Worm (Caenorhabditis elegans) whole organism, L2 larva: ENCODE data around the gene dif-1.

ENCODE experiments used
- C34F6.9 ChIP-seq: fragments of 150-350 bp; optimal IDR thresholded peaks from 2 replicates; lab custom pipeline; 2014; ENCODE audit warnings: missing biosample characterization, missing genetic modification characterization
- Y55F3AM.14 ChIP-seq: fragments of 200-800 bp; sonication (Bioruptor generic); optimal IDR thresholded peaks from 2 replicates; lab custom pipeline; 2018; ENCODE audit warnings: mild to moderate bottlenecking, missing genetic modification characterization, missing compliant biosample characterization
- aly-2 ChIP-seq: fragments of 150-350 bp; optimal IDR thresholded peaks from 2 replicates; lab custom pipeline; 2014; ENCODE audit warnings: missing biosample characterization, missing genetic modification characterization
- ama-1 ChIP-seq: fragments of 150-350 bp; optimal IDR thresholded peaks from 2 replicates; lab custom pipeline; 2018; ENCODE audit warnings: inconsistent platforms
- blmp-1 ChIP-seq: sonication (generic microtip); optimal IDR thresholded peaks from 2 replicates; lab custom pipeline; 2017; ENCODE audit warnings: missing genetic modification characterization, mild to moderate bottlenecking, missing compliant biosample characterization, antibody characterized with exemption, moderate library complexity; ENCODE audit not compliant: insufficient read depth
- ceh-16 ChIP-seq: fragments of 150-350 bp; optimal IDR thresholded peaks from 2 replicates; lab custom pipeline; 2014; ENCODE audit warnings: missing biosample characterization, missing genetic modification characterization
- ceh-82 ChIP-seq: fragments of 150-350 bp; optimal IDR thresholded peaks from 2 replicates; lab custom pipeline; 2014; ENCODE audit warnings: missing biosample characterization, missing genetic modification characterization
- gmeb-1 ChIP-seq: fragments of 150-350 bp; optimal IDR thresholded peaks from 2 replicates; lab custom pipeline; 2014; ENCODE audit warnings: missing biosample characterization, missing genetic modification characterization
- lin-39 ChIP-seq: fragments of 150-350 bp; optimal IDR thresholded peaks from 2 replicates; lab custom pipeline; 2014; ENCODE audit warnings: missing biosample characterization, missing genetic modification reagents, missing genetic modification characterization
- lsy-2 ChIP-seq, 2 experiments: fragments of 150-350 bp in 1 of 2; sonication (generic microtip) in 1 of 2; optimal IDR thresholded peaks; 2 replicates each; lab custom pipeline; 2014 to 2017; ENCODE audit warnings: missing biosample characterization in 2 of 2, missing genetic modification characterization in 2 of 2
- mab-5 ChIP-seq: fragments of 150-350 bp; optimal IDR thresholded peaks from 2 replicates; lab custom pipeline; 2014; ENCODE audit warnings: missing biosample characterization, missing genetic modification characterization
- nhr-10 ChIP-seq: sonication (generic microtip); optimal IDR thresholded peaks from 2 replicates; lab custom pipeline; 2017; ENCODE audit warnings: missing biosample characterization, missing genetic modification characterization
- nhr-12 ChIP-seq: fragments of 150-350 bp; optimal IDR thresholded peaks from 2 replicates; lab custom pipeline; 2014; ENCODE audit warnings: missing biosample characterization, missing genetic modification characterization
- nhr-21 ChIP-seq: fragments of 150-350 bp; optimal IDR thresholded peaks from 2 replicates; lab custom pipeline; 2014; ENCODE audit warnings: missing biosample characterization, missing genetic modification characterization
- nhr-23 ChIP-seq: fragments of 150-350 bp; optimal IDR thresholded peaks from 2 replicates; lab custom pipeline; 2014; ENCODE audit warnings: missing biosample characterization, missing genetic modification reagents, missing genetic modification characterization
- nhr-237 ChIP-seq: fragments of 150-350 bp; optimal IDR thresholded peaks from 2 replicates; lab custom pipeline; 2014; ENCODE audit warnings: missing biosample characterization, missing genetic modification characterization
- nhr-25 ChIP-seq: fragments of 150-350 bp; sonication (generic microtip); optimal IDR thresholded peaks from 3 replicates; lab custom pipeline; 2014; ENCODE audit warnings: missing biosample characterization, missing genetic modification characterization
- nhr-6 ChIP-seq: fragments of 150-350 bp; optimal IDR thresholded peaks from 2 replicates; lab custom pipeline; 2014; ENCODE audit warnings: missing biosample characterization, missing genetic modification characterization
- nhr-77 ChIP-seq: fragments of 150-350 bp; optimal IDR thresholded peaks from 2 replicates; lab custom pipeline; 2014; ENCODE audit warnings: missing biosample characterization, missing genetic modification characterization
- skn-1 ChIP-seq: sonication (generic microtip); optimal IDR thresholded peaks from 2 replicates; lab custom pipeline; 2017; ENCODE audit warnings: missing biosample characterization, missing genetic modification characterization
- unc-39 ChIP-seq: fragments of 150-350 bp; optimal IDR thresholded peaks from 2 replicates; lab custom pipeline; 2014; ENCODE audit warnings: missing biosample characterization, missing genetic modification characterization
- unc-55 ChIP-seq: fragments of 150-350 bp; sonication (generic microtip); optimal IDR thresholded peaks from 3 replicates; lab custom pipeline; 2014; ENCODE audit warnings: missing biosample characterization, missing genetic modification reagents, missing genetic modification characterization
- unc-62 ChIP-seq: fragments of 150-350 bp; optimal IDR thresholded peaks from 2 replicates; lab custom pipeline; 2014; ENCODE audit warnings: missing biosample characterization, missing genetic modification reagents, missing genetic modification characterization
- ztf-1 ChIP-seq: fragments of 200-800 bp; sonication (Bioruptor generic); conservative IDR thresholded peaks from 2 replicates; pipeline ENCODE4 v1.3.6; 2022; ENCODE audit warnings: missing genetic modification characterization, missing compliant biosample characterization
- ztf-11 ChIP-seq: sonication (generic microtip); optimal IDR thresholded peaks from 2 replicates; lab custom pipeline; 2017; ENCODE audit warnings: missing biosample characterization, missing genetic modification characterization
- ztf-4 ChIP-seq: fragments of 150-350 bp; optimal IDR thresholded peaks from 2 replicates; lab custom pipeline; 2014; ENCODE audit warnings: missing biosample characterization, missing genetic modification characterization

dif-1 gene

DNA sequence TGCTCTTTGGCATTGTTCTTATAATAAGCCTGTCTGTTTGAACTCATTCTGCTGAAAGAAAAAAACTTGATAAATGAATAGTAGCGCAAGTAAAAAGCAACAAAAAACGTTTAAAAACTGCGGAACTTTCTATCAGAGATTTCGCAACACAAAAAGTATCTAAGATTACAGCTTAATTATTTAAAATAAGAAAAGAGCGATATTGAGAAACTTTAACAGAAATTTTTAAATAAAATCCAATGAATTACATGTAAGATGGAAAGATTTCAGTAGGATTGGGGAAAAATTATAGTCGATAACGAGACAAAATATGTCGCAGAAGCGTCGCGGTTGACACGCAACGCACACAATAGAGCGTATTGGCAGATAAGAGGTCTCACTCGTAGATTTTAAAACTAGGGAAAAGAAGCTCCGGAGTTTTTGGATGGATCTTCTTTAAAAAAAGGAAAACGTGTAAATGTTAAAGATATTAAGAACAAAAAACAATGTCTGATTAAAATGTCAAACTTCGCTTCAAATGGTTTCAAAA, 8.9 kb upstream of the dif-1 start, which contains the start of gene ima-3 (continued):
- TF ChIP-seq unc-55 (GFP tag; lab: Kevin White, UChicago), result peak; percentile 78

- TF ChIP-seq nhr-25 (tag; lab: Kevin White, UChicago) (no peak), ztf-11 (tag; lab: Kevin White, UChicago) (no peak), nhr-77 (tag; lab: Kevin White, UChicago) (no peak), aly-2 (tag; lab: Kevin White, UChicago) (no peak), nhr-23 (tag; lab: Kevin White, UChicago) (no peak), nhr-6 (tag; lab: Kevin White, UChicago) (no peak), unc-62 (no peak), nhr-12 (tag; lab: Kevin White, UChicago) (no peak)
- TF ChIP-seq, all 48 proteins: peak for 0
These were observed 6.4 kb upstream of the dif-1 start for ce11 chrIV:7559237-7559636.

DNA sequence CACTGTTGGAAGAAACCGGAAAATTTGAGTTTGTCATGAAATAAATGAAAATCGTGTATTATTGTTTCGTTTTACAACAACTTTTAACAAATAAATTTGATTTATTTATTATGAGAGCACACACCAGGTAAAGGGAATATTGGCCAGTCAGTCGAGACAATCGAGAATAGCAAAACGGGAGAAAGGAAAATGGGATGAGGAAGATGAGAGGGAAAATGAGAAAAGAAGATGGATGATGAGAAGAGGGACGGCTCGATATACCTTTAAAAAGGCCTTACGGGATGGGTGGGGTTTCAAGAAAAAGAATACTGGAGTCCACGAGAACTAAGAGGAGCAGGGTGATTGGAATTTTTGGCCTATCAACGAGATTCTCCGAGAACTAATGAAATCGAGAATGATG, 5.8 kb upstream of the dif-1 start:
- TF ChIP-seq nhr-12 (tag; lab: Kevin White, UChicago) (no peak), ama-1 (lab: Kevin White, UChicago) (no peak)

DNA sequence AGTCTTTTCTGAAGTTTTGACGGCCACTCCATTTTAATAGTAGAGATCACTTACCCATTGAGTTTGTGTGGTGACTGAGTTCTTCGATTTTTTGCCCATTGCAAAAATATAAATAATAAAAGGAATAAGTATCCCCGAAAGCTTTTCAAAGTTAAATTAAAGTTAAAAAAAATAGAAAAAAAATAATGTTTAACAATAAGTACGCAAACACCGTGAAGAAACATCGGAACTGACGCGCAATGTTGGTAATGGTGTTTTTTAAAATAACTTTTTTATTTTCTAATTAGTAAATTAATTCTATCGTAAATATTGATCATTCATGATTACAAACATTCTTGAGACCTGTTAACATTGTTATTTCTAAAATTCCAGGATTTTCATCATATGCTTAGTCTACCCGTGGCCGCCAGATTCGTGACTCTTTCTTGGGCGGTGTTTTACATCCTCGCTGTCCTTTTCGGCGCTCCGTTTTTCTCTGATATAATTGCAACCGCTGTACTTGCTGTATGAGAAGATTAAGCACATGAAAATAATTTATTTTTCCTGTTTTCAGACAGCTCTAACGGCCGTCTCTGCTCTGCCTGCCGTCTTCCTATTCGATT, 3.6 kb upstream of the dif-1 start, which contains the start of the genes F49E8.7, F49E8.8 and nprl-2:
F49E8.7 (minus strand) TSS at position 101 of the 602 bp plus-strand sequence.
F49E8.8 (plus strand) TSS at position 373 of the 602 bp plus-strand sequence.
nprl-2 (plus strand) TSS at position 552 of the 602 bp plus-strand sequence.
- peak; percentile 7 for TF ChIP-seq C34F6.9
- TF ChIP-seq ztf-4 (tag; lab: Kevin White, UChicago), result no peak
- TF ChIP-seq nhr-77 (tag; lab: Kevin White, UChicago), result no peak

DNA sequence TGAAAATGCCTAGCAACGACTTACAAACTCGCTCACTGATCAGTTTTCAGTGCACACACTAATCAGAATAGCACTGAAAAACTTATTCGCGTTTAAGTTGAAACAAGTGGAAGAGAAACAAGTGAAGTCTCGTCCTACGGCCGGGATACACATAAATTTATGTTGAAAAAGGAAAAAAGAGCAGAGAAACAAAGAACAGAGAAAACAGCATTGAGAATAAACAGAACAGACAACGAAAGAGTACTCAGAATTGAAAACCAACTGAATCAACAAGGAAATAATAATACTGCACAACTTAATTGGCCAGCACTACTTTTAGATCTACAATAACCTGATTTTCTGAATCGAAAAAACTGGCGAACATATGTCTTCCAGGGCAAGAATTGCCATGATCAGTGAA, 1.5 kb upstream of the dif-1 start, which contains the start of gene F49E8.6:
F49E8.6 (minus strand) TSS at position 317 of the 400 bp plus-strand sequence.
- TF ChIP-seq ceh-16 (tag; lab: Kevin White, UChicago) (no peak), unc-55 (GFP tag; lab: Kevin White, UChicago) (peak; percentile 53), C34F6.9 (peak; percentile 43), nhr-21 (peak; percentile 2), lsy-2 (tag; optimal IDR thresholded peaks at IDR 0.05; lab: Kevin White, UChicago) (peak in 1 of 2 experiments; percentile 4)

DNA sequence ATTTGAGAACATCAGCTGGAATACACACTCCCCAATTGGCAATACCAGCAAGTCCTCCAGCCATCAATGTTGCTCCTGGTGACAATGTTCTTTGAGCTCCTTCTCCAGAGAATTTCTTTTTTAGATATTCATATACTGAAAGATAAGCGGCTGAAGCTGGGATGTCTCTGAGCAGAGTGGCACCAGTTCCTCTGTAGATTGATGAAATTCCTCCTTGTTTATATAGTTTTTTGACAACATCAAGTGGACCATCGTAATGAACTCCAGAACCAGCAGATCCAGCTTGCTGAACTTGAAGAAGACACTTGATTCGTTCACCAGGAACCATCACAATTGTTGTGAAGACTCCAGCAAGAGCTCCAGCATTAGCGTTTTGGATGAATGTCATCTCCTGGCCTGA, 708 bp downstream of the dif-1 start:
- TF ChIP-seq nhr-21, result no peak
- TF ChIP-seq nhr-25 (tag; lab: Kevin White, UChicago), result no peak
- no peak for TF ChIP-seq nhr-237 (tag; lab: Kevin White, UChicago)
- no peak for TF ChIP-seq nhr-77 (tag; lab: Kevin White, UChicago)
- TF ChIP-seq mab-5 (tag; lab: Kevin White, UChicago), result no peak
- no peak for TF ChIP-seq gmeb-1 (tag; lab: Kevin White, UChicago)
- TF ChIP-seq ceh-16 (tag; lab: Kevin White, UChicago), result no peak

ce11 chrIV:7551254-7551653, 1.6 kb downstream of the dif-1 start:
- no peak for TF ChIP-seq skn-1 (tag; lab: Kevin White, UChicago)
- TF ChIP-seq nhr-10 (tag; lab: Kevin White, UChicago), result no peak
- TF ChIP-seq blmp-1 (tag; lab: Kevin White, UChicago), result no peak
- no peak for TF ChIP-seq ztf-1
- TF ChIP-seq unc-39 (tag; lab: Kevin White, UChicago), result no peak
- no peak for TF ChIP-seq lin-39 (tag; lab: Kevin White, UChicago)
- TF ChIP-seq, all 48 proteins: peak for 0

DNA sequence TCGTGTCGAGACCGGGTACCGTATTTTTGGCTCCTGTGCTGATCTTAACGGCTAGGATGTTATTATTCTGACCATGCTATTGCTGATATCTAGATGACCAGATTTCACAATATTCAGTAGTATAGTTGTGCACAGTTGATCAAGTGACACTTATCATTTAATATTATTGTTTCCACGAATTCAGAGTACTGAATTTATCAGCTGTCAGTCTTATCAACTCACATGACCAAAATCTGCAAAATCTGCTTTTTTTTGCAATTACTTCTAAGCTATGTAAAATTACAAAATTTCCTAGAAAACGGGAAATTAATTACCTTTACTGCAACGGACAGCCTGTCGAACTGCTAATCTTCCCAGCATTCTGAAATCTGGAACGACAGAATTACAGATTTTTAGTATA, 2.4 kb downstream of the dif-1 start, which contains the start of gene pam-1:
pam-1 (minus strand) TSS at position 368 of the 400 bp plus-strand sequence.
- TF ChIP-seq ceh-82 (tag; lab: Kevin White, UChicago) (no peak), Y55F3AM.14 (GFP tag; lab: Kevin White, UChicago) (no peak), mab-5 (tag; lab: Kevin White, UChicago) (no peak)
